Worm (Caenorhabditis elegans) whole organism, L4/young adult: ENCODE results near the gene F16F9.1.

Experiments used
- W03F9.2 ChIP-seq: fragments of 150-350 bp; optimal IDR thresholded peaks from 2 replicates; lab custom pipeline; 2014; ENCODE audit warnings: missing biosample characterization, missing genetic modification characterization
- dao-5 ChIP-seq: sonication (generic microtip); optimal IDR thresholded peaks from 2 replicates; lab custom pipeline; 2016; ENCODE audit warnings: missing genotype, missing genetic modification characterization, moderate library complexity, missing compliant biosample characterization
- him-1 ChIP-seq: sonication (generic microtip); optimal IDR thresholded peaks from 2 replicates; lab custom pipeline; 2016; ENCODE audit warnings: missing genotype, missing genetic modification reagents, missing genetic modification characterization, missing compliant biosample characterization

- TF ChIP-seq W03F9.2 (tag; lab: Kevin White, UChicago), result no peak
- no peak for TF ChIP-seq dao-5 (tag; lab: Kevin White, UChicago)
- no peak for TF ChIP-seq him-1 (tag; lab: Kevin White, UChicago)
Observed at ce11 chrX:8429503-8429902, 16.7 kb upstream of the F16F9.1 start.
